Fruit fly (Drosophila melanogaster): Measurements from ENCODE around the gene spn-D.
A peak's percentile ranks its signal among the peaks of the same experiment; 100 is the strongest.

The spn-D gene

dm6 chr3R:27167350-27167749 lies 1.8 kb downstream of the spn-D start (continued):
- TF ChIP-seq topi (GFP tag; optimal IDR thresholded peaks at IDR 0.05) (no peak), fkh (GFP tag; optimal IDR thresholded peaks at IDR 0.05) (no peak), Eip75B (GFP tag; optimal IDR thresholded peaks at IDR 0.05) (peak; percentile 62), acj6 (GFP tag; optimal IDR thresholded peaks at IDR 0.05) (peak; percentile 51), Eip78C (GFP tag) (peak; percentile 93), Met (GFP tag; optimal IDR thresholded peaks at IDR 0.05) (no peak), CG8319 (GFP tag; optimal IDR thresholded peaks at IDR 0.05) (no peak), eg (GFP tag; IDR thresholded peaks at IDR 0.05) (peak; percentile 91), CG6792 (GFP tag; optimal IDR thresholded peaks at IDR 0.05) (no peak), CG6276 (GFP tag; optimal IDR thresholded peaks at IDR 0.05) (peak; percentile 93), fd85E (GFP tag; optimal IDR thresholded peaks at IDR 0.05) (no peak), CG34406 (GFP tag; optimal IDR thresholded peaks at IDR 0.05) (no peak), Gug (GFP tag; IDR thresholded peaks at IDR 0.05) (peak; percentile 83)

dm6 chr3R:27171153-27171552 lies 5.6 kb downstream of the spn-D start:
- TF ChIP-seq OdsH (GFP tag; optimal IDR thresholded peaks at IDR 0.05) (peak; percentile 43), Eip75B (GFP tag; optimal IDR thresholded peaks at IDR 0.05) (peak; percentile 39), CG16779 (tag; optimal IDR thresholded peaks at IDR 0.05) (no peak), dsx (GFP tag; optimal IDR thresholded peaks at IDR 0.05; ENCODE audit: poor library complexity, severe bottlenecking) (peak; percentile 20), Met (GFP tag; optimal IDR thresholded peaks at IDR 0.05) (peak; percentile 75), esn (GFP tag; optimal IDR thresholded peaks at IDR 0.05) (peak; percentile 86), Ets21C (GFP tag; optimal IDR thresholded peaks at IDR 0.05) (peak; percentile 24), fkh (GFP tag; optimal IDR thresholded peaks at IDR 0.05) (no peak), Sox14 (GFP tag; optimal IDR thresholded peaks at IDR 0.05) (peak; percentile 62), CG10669 (GFP tag; optimal IDR thresholded peaks at IDR 0.05) (peak; percentile 38), CG15336 (GFP tag; IDR thresholded peaks at IDR 0.05) (no peak), fd85E (GFP tag; optimal IDR thresholded peaks at IDR 0.05) (no peak), pdm3 (GFP tag; optimal IDR thresholded peaks at IDR 0.05) (peak; percentile 22), Ets96B (tag; optimal IDR thresholded peaks at IDR 0.05) (peak; percentile 28), CG6808 (GFP tag; optimal IDR thresholded peaks at IDR 0.05) (peak; percentile 45), svp (GFP tag) (peak; percentile 89), CG6276 (GFP tag; optimal IDR thresholded peaks at IDR 0.05) (no peak), achi (GFP tag; optimal IDR thresholded peaks at IDR 0.05) (peak; percentile 45), Hr39 (GFP tag; optimal IDR thresholded peaks at IDR 0.05) (peak; percentile 63), Blimp-1 (GFP tag; optimal IDR thresholded peaks at IDR 0.05) (peak; percentile 31), Eip93F (GFP tag; optimal IDR thresholded peaks at IDR 0.05) (no peak), Gug (GFP tag; IDR thresholded peaks at IDR 0.05) (no peak), eg (GFP tag; IDR thresholded peaks at IDR 0.05) (no peak), CG7368 (GFP tag; optimal IDR thresholded peaks at IDR 0.05) (peak; percentile 15), CG8632 (GFP tag; optimal IDR thresholded peaks at IDR 0.05) (peak; percentile 33), cyc (GFP tag; optimal IDR thresholded peaks at IDR 0.05) (peak; percentile 71), Hr4 (GFP tag; optimal IDR thresholded peaks at IDR 0.05) (no peak), CG4318 (GFP tag; optimal IDR thresholded peaks at IDR 0.05) (no peak), acj6 (GFP tag; optimal IDR thresholded peaks at IDR 0.05) (peak; percentile 41), Sox15 (GFP tag; optimal IDR thresholded peaks at IDR 0.05) (peak; percentile 10), CG8119 (GFP tag; IDR thresholded peaks at IDR 0.05) (no peak), CG1621 (tag; optimal IDR thresholded peaks at IDR 0.05) (no peak), CG11902 (GFP tag; optimal IDR thresholded peaks at IDR 0.05) (peak; percentile 29), Smox (GFP tag; optimal IDR thresholded peaks at IDR 0.05) (peak; percentile 72), CG11294 (GFP tag; IDR thresholded peaks at IDR 0.05) (no peak), CG31627 (GFP tag; optimal IDR thresholded peaks at IDR 0.05) (peak; percentile 64), Lpt (GFP tag; optimal IDR thresholded peaks at IDR 0.05) (no peak), Hr38 (GFP tag; optimal IDR thresholded peaks at IDR 0.05) (no peak), net (GFP tag; optimal IDR thresholded peaks at IDR 0.05) (no peak), CG3032 (tag; optimal IDR thresholded peaks at IDR 0.05) (peak; percentile 38), Eip78C (GFP tag) (peak; percentile 90), CG10631 (GFP tag; optimal IDR thresholded peaks at IDR 0.05) (peak; percentile 20), CG6163 (GFP tag; IDR thresholded peaks at IDR 0.05) (no peak; the same call in 2 of the 3 replicates), spab (GFP tag; optimal IDR thresholded peaks at IDR 0.05) (peak; percentile 45), CG32006 (GFP tag; optimal IDR thresholded peaks at IDR 0.05) (no peak), dac (GFP tag; optimal IDR thresholded peaks at IDR 0.05) (no peak)

Data from whole organism, prepupa.